Worm (Caenorhabditis elegans): Measurements from ENCODE around the gene col-130.
A peak's percentile ranks its signal among the peaks of the same experiment; 100 is the strongest.

DNA sequence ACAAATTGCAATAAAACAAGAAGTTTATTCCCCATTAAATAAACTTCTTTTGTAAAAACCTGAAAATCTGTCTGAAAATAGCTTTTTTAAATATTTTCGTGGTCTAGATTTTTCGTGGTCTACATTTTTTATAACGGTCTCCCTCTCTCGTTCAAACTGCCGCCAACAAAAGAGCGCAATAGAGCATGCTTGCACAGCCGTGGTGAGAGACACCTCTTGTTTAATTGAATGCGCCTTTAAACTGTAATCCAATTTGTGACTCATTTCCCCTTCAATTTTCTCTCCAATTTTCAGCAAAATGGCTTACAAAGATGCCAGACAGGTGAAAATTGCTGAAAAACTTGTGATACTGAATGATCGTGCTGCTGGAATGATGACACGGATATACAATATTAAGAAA, 24.2 kb downstream of the col-130 start, which contains the start of gene gex-3:
- peak; percentile 56 for TF ChIP-seq ama-1 (optimal IDR thresholded peaks at IDR 0.05)
- TF ChIP-seq unc-62 (GFP tag; optimal IDR thresholded peaks at IDR 0.05): no peak
- peak; percentile 65 for TF ChIP-seq nhr-21 (tag; optimal IDR thresholded peaks at IDR 0.05)
- TF ChIP-seq nhr-6 (tag; optimal IDR thresholded peaks at IDR 0.05): no peak
- no peak for TF ChIP-seq elt-3 (tag; optimal IDR thresholded peaks at IDR 0.05)
